Fruit fly (Drosophila melanogaster): ENCODE data around the gene CG42449.

CG42449 gene

DNA sequence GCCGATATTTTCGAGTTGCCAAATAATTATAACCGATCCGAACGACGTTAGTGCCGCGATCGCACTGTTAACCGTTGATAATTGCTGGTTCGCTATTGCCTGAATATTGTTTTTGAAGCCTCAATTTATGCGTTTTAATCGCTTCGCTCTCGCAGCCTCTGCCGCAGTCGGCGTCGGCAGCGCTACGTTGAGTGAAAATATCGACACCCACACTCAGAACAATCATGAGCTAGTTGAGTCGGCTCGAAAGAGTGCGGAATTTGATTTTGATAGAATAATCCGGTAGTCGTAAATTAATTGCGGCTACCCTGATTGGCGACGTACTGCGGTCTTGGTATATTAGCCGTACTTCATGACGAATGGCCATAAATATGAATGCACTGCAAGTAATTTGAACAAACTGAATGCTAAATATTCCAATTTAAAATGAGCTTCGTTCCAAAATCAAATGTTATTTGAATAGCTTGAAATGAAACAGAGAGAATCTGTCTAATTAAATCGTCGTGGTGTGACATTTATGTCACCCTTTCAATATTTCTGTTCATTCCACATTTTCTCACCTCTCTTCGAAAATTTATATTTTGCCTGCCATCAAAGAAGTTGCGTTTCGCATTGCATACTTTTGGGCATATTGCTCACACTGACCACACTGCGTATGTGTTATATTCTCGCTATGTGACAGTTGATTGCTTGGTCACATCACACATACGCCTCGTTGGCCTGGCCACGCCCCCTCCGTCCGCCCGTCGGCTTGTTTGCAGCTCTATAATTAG lies 32.6 kb downstream of the CG42449 start:
- no peak for TF ChIP-seq CG10669 (GFP tag; optimal IDR thresholded peaks at IDR 0.05)
- no peak for TF ChIP-seq fd59A (GFP tag; optimal IDR thresholded peaks at IDR 0.05)
- TF ChIP-seq Eip93F (GFP tag; optimal IDR thresholded peaks at IDR 0.05) = no peak
- no peak for TF ChIP-seq Hr39 (GFP tag; optimal IDR thresholded peaks at IDR 0.05)
- no peak for TF ChIP-seq CG8632 (GFP tag; optimal IDR thresholded peaks at IDR 0.05)
- TF ChIP-seq achi (GFP tag; optimal IDR thresholded peaks at IDR 0.05) = no peak
- no peak for TF ChIP-seq CG10631 (GFP tag; optimal IDR thresholded peaks at IDR 0.05)
- no peak for TF ChIP-seq Smox (GFP tag; optimal IDR thresholded peaks at IDR 0.05)
- TF ChIP-seq svp (GFP tag) = peak; percentile 66
- peak; percentile 52 for TF ChIP-seq Eip78C (GFP tag)
- TF ChIP-seq Sox102F (GFP tag; optimal IDR thresholded peaks at IDR 0.05) = peak; percentile 14
- TF ChIP-seq Lpt (GFP tag; optimal IDR thresholded peaks at IDR 0.05) = no peak
- TF ChIP-seq dsx (GFP tag; optimal IDR thresholded peaks at IDR 0.05; ENCODE audit: poor library complexity, severe bottlenecking) = no peak
- TF ChIP-seq CG6276 (GFP tag; optimal IDR thresholded peaks at IDR 0.05) = no peak
- TF ChIP-seq Blimp-1 (GFP tag; optimal IDR thresholded peaks at IDR 0.05) = no peak
- TF ChIP-seq CG11902 (GFP tag; optimal IDR thresholded peaks at IDR 0.05) = no peak
- no peak for TF ChIP-seq salr (GFP tag; optimal IDR thresholded peaks at IDR 0.05)
- TF ChIP-seq acj6 (GFP tag; optimal IDR thresholded peaks at IDR 0.05) = no peak
- peak; percentile 1 for TF ChIP-seq Hr4 (GFP tag; optimal IDR thresholded peaks at IDR 0.05)
- 0 out of 3 replicates have a peak, but pooled peaks have one; percentile 21 for TF ChIP-seq CG8119 (GFP tag; IDR thresholded peaks at IDR 0.05)
- TF ChIP-seq Gug (GFP tag; IDR thresholded peaks at IDR 0.05) = no peak
- TF ChIP-seq CG3032 (tag; optimal IDR thresholded peaks at IDR 0.05) = no peak
- peak; percentile 34 for TF ChIP-seq esn (GFP tag; optimal IDR thresholded peaks at IDR 0.05)
- TF ChIP-seq Hr38 (GFP tag; optimal IDR thresholded peaks at IDR 0.05) = no peak
- no peak for TF ChIP-seq CG9139 (GFP tag; optimal IDR thresholded peaks at IDR 0.05)
- no peak for TF ChIP-seq dac (GFP tag; optimal IDR thresholded peaks at IDR 0.05)
- TF ChIP-seq CG3919 (GFP tag; optimal IDR thresholded peaks at IDR 0.05) = no peak
- TF ChIP-seq OdsH (GFP tag; optimal IDR thresholded peaks at IDR 0.05) = no peak
- 0 out of 2 replicates have a peak, but pooled peaks have one; percentile 31 for TF ChIP-seq CG15336 (GFP tag; IDR thresholded peaks at IDR 0.05)
- no peak for TF ChIP-seq Eip75B (GFP tag; optimal IDR thresholded peaks at IDR 0.05)
- TF ChIP-seq CG6163 (GFP tag; IDR thresholded peaks at IDR 0.05) = no peak
- no peak for TF ChIP-seq net (GFP tag; optimal IDR thresholded peaks at IDR 0.05)
- no peak for TF ChIP-seq CG31627 (GFP tag; optimal IDR thresholded peaks at IDR 0.05)
- no peak for TF ChIP-seq CG8319 (GFP tag; optimal IDR thresholded peaks at IDR 0.05)
- TF ChIP-seq CG6854 (GFP tag; optimal IDR thresholded peaks at IDR 0.05) = no peak
- TF ChIP-seq pdm3 (GFP tag; optimal IDR thresholded peaks at IDR 0.05) = no peak
- no peak for TF ChIP-seq Ets21C (GFP tag; optimal IDR thresholded peaks at IDR 0.05)

DNA sequence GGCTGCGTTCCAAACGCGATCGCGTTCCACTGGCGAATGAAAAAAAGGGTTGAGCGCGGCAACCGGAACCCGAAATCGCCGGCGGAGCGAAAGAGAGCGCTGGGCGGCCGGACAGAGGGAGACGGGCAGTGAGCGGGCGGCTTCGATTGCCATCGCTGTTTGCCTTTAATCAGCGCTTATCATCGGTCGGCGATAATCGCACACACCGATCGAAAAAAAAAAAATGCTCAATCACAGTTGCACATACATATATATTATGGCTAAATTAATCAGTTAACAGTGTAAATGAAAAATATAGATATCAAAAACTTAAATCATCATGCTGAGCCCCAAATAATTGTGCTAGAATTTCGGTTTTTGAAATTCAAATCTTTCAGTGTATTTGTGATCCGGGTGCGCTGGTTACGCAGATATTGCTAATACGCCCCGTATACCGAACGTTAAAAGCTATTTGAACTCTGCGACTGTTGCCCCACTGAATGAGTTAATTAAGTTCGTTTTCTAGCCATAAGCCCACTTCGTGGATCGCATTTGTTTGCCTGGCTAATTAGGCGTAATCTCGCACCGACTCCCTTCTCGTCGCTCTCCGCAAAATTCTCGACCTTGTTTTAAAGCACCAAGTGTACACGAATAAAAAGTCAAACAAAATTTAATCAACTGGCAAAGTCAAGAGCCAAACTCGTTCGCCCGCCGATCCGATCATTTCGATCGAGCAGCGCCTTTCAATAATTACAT lies 34.9 kb downstream of the CG42449 start, which contains the start of gene CG33080:
TSS of gene CG33080 (minus strand) at position 38 of the 735 bp plus-strand sequence.
- TF ChIP-seq cyc (GFP tag; optimal IDR thresholded peaks at IDR 0.05) (peak; percentile 7), CG31627 (GFP tag; optimal IDR thresholded peaks at IDR 0.05) (peak; percentile 28), fd59A (GFP tag; optimal IDR thresholded peaks at IDR 0.05) (no peak), Met (GFP tag; optimal IDR thresholded peaks at IDR 0.05) (peak; percentile 41), esn (GFP tag; optimal IDR thresholded peaks at IDR 0.05) (peak; percentile 36), acj6 (GFP tag; optimal IDR thresholded peaks at IDR 0.05) (peak; percentile 0), topi (GFP tag; optimal IDR thresholded peaks at IDR 0.05) (peak; percentile 39), Hr39 (GFP tag; optimal IDR thresholded peaks at IDR 0.05) (peak; percentile 20), CG8119 (GFP tag; IDR thresholded peaks at IDR 0.05) (0 out of 3 replicates have a peak, but pooled peaks have one; percentile 28), vri (GFP tag; optimal IDR thresholded peaks at IDR 0.05) (peak; percentile 13), CG6792 (GFP tag; optimal IDR thresholded peaks at IDR 0.05) (peak; percentile 17), lz (GFP tag; optimal IDR thresholded peaks at IDR 0.05) (peak; percentile 0), pdm3 (GFP tag; optimal IDR thresholded peaks at IDR 0.05) (peak; percentile 26), CG34406 (GFP tag; optimal IDR thresholded peaks at IDR 0.05) (no peak), Eip78C (GFP tag) (peak; percentile 31), CG4318 (GFP tag; optimal IDR thresholded peaks at IDR 0.05) (no peak), svp (GFP tag) (peak; percentile 21), Ets21C (GFP tag; optimal IDR thresholded peaks at IDR 0.05) (no peak), achi (GFP tag; optimal IDR thresholded peaks at IDR 0.05) (peak; percentile 15), Smox (GFP tag; optimal IDR thresholded peaks at IDR 0.05) (peak; percentile 38)
